Worm (Caenorhabditis elegans) whole organism, mixed stage, embryonic: Measurements from ENCODE around the gene gldi-8.

ENCODE experiments used
- M03D4.4 ChIP-seq: sonication (generic microtip); optimal IDR thresholded peaks from 2 replicates; lab custom pipeline; 2017; ENCODE audit warnings: mild to moderate bottlenecking, missing genetic modification characterization, missing compliant biosample characterization
- bed-3 ChIP-seq: fragments of 200-800 bp; sonication (Bioruptor generic); optimal IDR thresholded peaks from 3 replicates; lab custom pipeline; 2018; ENCODE audit warnings: mild to moderate bottlenecking, missing genetic modification characterization, moderate library complexity, missing compliant biosample characterization
- blmp-1 ChIP-seq: fragments of 150-350 bp; optimal IDR thresholded peaks from 2 replicates; lab custom pipeline; 2014; ENCODE audit warnings: missing biosample characterization, missing genetic modification characterization
- ceh-39 ChIP-seq: fragments of 150-350 bp; optimal IDR thresholded peaks from 2 replicates; lab custom pipeline; 2014; ENCODE audit warnings: missing biosample characterization, missing genetic modification characterization
- ceh-83 ChIP-seq: fragments of 200-800 bp; sonication (Bioruptor generic); optimal IDR thresholded peaks from 2 replicates; lab custom pipeline; 2018; ENCODE audit warnings: mild to moderate bottlenecking, missing genetic modification characterization, missing compliant biosample characterization
- ces-1 ChIP-seq: fragments of 150-350 bp; optimal IDR thresholded peaks from 2 replicates; lab custom pipeline; 2014; ENCODE audit warnings: missing biosample characterization, missing genetic modification reagents, missing genetic modification characterization
- drap-1 ChIP-seq: fragments of 200-800 bp; sonication (Bioruptor generic); optimal IDR thresholded peaks from 3 replicates; lab custom pipeline; 2018; ENCODE audit warnings: mild to moderate bottlenecking, missing genetic modification characterization, missing compliant biosample characterization
- elt-1 ChIP-seq: sonication (generic microtip); optimal IDR thresholded peaks from 2 replicates; lab custom pipeline; 2017; ENCODE audit warnings: missing genetic modification characterization, mild to moderate bottlenecking, missing compliant biosample characterization, antibody characterized with exemption, moderate library complexity, borderline replicate concordance; ENCODE audit not compliant: insufficient read depth
- elt-3 ChIP-seq: fragments of 150-350 bp; optimal IDR thresholded peaks from 2 replicates; lab custom pipeline; 2014; ENCODE audit warnings: missing biosample characterization, missing genetic modification characterization
- ham-2 ChIP-seq: fragments of 200-800 bp; sonication (Bioruptor generic); optimal IDR thresholded peaks from 2 replicates; lab custom pipeline; 2018; ENCODE audit warnings: mild to moderate bottlenecking, missing genetic modification characterization, missing compliant biosample characterization
- hlh-1 ChIP-seq: fragments of 150-350 bp; optimal IDR thresholded peaks from 2 replicates; lab custom pipeline; 2014; ENCODE audit warnings: missing biosample characterization, missing genetic modification reagents, missing genetic modification characterization
- lin-13 ChIP-seq: fragments of 150-350 bp; optimal IDR thresholded peaks from 2 replicates; lab custom pipeline; 2014; ENCODE audit warnings: missing biosample characterization, missing genetic modification characterization
- lin-32 ChIP-seq: fragments of 200-800 bp; sonication (Bioruptor generic); optimal IDR thresholded peaks from 2 replicates; lab custom pipeline; 2018; ENCODE audit warnings: mild to moderate bottlenecking, missing genetic modification characterization, missing compliant biosample characterization
- lsy-2 ChIP-seq: fragments of 150-350 bp; optimal IDR thresholded peaks from 2 replicates; lab custom pipeline; 2014; ENCODE audit warnings: missing biosample characterization, missing genetic modification characterization
- mab-5 ChIP-seq: fragments of 150-350 bp; optimal IDR thresholded peaks from 2 replicates; lab custom pipeline; 2014; ENCODE audit warnings: missing biosample characterization, missing genetic modification characterization
- mep-1 ChIP-seq: fragments of 150-350 bp; optimal IDR thresholded peaks from 2 replicates; lab custom pipeline; 2017; ENCODE audit warnings: missing biosample characterization, missing genetic modification reagents, missing genetic modification characterization, inconsistent platforms
- mls-2 ChIP-seq: sonication (generic microtip); optimal IDR thresholded peaks from 2 replicates; lab custom pipeline; 2016; ENCODE audit warnings: mild to moderate bottlenecking, missing genetic modification characterization, moderate library complexity, missing compliant biosample characterization
- nhr-12 ChIP-seq: fragments of 150-350 bp; optimal IDR thresholded peaks from 2 replicates; lab custom pipeline; 2014; ENCODE audit warnings: missing biosample characterization, missing genetic modification characterization
- nhr-2 ChIP-seq: fragments of 150-350 bp; optimal IDR thresholded peaks from 2 replicates; lab custom pipeline; 2014; ENCODE audit warnings: missing biosample characterization, missing genetic modification characterization
- nhr-237 ChIP-seq: fragments of 150-350 bp; optimal IDR thresholded peaks from 2 replicates; lab custom pipeline; 2014; ENCODE audit warnings: missing biosample characterization, missing genetic modification characterization
- nhr-28 ChIP-seq: fragments of 150-350 bp; optimal IDR thresholded peaks from 2 replicates; lab custom pipeline; 2014; ENCODE audit warnings: missing biosample characterization, missing genetic modification characterization
- nhr-76 ChIP-seq: sonication (generic microtip); optimal IDR thresholded peaks from 2 replicates; lab custom pipeline; 2017; ENCODE audit warnings: missing biosample characterization, missing genetic modification characterization
- pha-4 ChIP-seq: fragments of 150-350 bp; optimal IDR thresholded peaks from 2 replicates; lab custom pipeline; 2018; ENCODE audit warnings: missing biosample characterization, missing genetic modification reagents, missing genetic modification characterization
- sem-2 ChIP-seq: fragments of 200-800 bp; sonication (Bioruptor generic); optimal IDR thresholded peaks from 2 replicates; lab custom pipeline; 2018; ENCODE audit warnings: mild to moderate bottlenecking, missing genetic modification characterization, missing compliant biosample characterization
- snpc-4 ChIP-seq: fragments of 150-350 bp; optimal IDR thresholded peaks from 2 replicates; lab custom pipeline; 2014; ENCODE audit warnings: missing biosample characterization, missing genetic modification characterization
- sptf-1 ChIP-seq: sonication (generic microtip); optimal IDR thresholded peaks from 2 replicates; lab custom pipeline; 2017; ENCODE audit warnings: mild to moderate bottlenecking, missing genetic modification characterization, moderate library complexity, missing compliant biosample characterization
- tbx-8 ChIP-seq: fragments of 200-800 bp; sonication (Bioruptor generic); optimal IDR thresholded peaks from 2 replicates; lab custom pipeline; 2018; ENCODE audit warnings: mild to moderate bottlenecking, missing genetic modification characterization, moderate library complexity, missing compliant biosample characterization
- unc-120 ChIP-seq: sonication (generic microtip); optimal IDR thresholded peaks from 2 replicates; lab custom pipeline; 2017; ENCODE audit warnings: missing genetic modification characterization, missing compliant biosample characterization; ENCODE audit not compliant: poor library complexity, severe bottlenecking
- unc-62 ChIP-seq: fragments of 150-350 bp; optimal IDR thresholded peaks from 2 replicates; lab custom pipeline; 2014; ENCODE audit warnings: missing biosample characterization, missing genetic modification reagents, missing genetic modification characterization
- zip-8 ChIP-seq: fragments of 150-350 bp; optimal IDR thresholded peaks from 2 replicates; lab custom pipeline; 2014; ENCODE audit warnings: missing biosample characterization, missing genetic modification characterization
- ztf-11 ChIP-seq: fragments of 150-350 bp; optimal IDR thresholded peaks from 2 replicates; lab custom pipeline; 2014; ENCODE audit warnings: missing biosample characterization, missing genetic modification characterization

The gldi-8 gene

ce11 chrIII:12562769-12563168, 36.8 kb downstream of the gldi-8 start:
- TF ChIP-seq pha-4 (tag; lab: Kevin White, UChicago) (no peak), ztf-11 (tag; lab: Kevin White, UChicago) (no peak)
- TF ChIP-seq, all 35 proteins: peak for 0

DNA sequence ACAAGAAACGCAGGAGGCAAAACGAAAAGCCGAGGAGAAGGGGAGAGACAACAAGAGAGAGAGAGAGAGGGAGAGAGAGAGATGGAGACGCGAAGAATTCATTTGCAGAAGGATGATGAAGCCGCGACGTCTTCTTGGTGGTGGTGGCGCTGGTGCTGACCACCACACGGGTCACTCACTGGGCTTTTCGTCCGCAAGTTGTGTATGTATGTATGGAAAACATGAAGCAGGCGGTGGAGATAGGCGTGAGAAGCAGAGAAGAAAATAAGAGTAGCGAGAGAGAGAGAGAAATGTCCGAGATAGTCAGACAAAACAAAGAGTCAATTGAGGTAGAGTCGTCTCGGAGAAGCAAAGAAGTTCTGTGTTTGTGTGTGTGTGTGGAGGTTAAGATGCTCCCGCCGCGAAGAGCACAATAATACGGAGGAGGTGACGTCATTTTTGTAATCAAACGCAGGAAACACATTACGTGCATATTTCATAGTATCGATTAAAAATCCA, 41.4 kb downstream of the gldi-8 start:
- TF ChIP-seq mab-5 (tag; lab: Kevin White, UChicago) (no peak), nhr-76 (tag; lab: Kevin White, UChicago) (no peak), unc-120 (peak; percentile 32), M03D4.4 (tag; lab: Kevin White, UChicago) (no peak), pha-4 (tag; lab: Kevin White, UChicago) (peak; percentile 36), lsy-2 (tag; lab: Kevin White, UChicago) (no peak), snpc-4 (tag; lab: Kevin White, UChicago) (no peak), drap-1 (GFP tag; lab: Kevin White, UChicago) (peak; percentile 48), elt-1 (tag; lab: Kevin White, UChicago) (no peak), mls-2 (tag; lab: Kevin White, UChicago) (peak; percentile 15), ham-2 (GFP tag; lab: Kevin White, UChicago) (peak; percentile 2), tbx-8 (GFP tag; lab: Kevin White, UChicago) (no peak), hlh-1 (tag; lab: Kevin White, UChicago) (peak; percentile 43), nhr-12 (tag; lab: Kevin White, UChicago) (no peak), mep-1 (tag; lab: Kevin White, UChicago) (peak; percentile 16), unc-62 (GFP tag; lab: Kevin White, UChicago) (peak; percentile 70), sptf-1 (tag; lab: Kevin White, UChicago) (peak; percentile 43), nhr-28 (tag; lab: Kevin White, UChicago) (no peak), ces-1 (GFP tag; lab: Kevin White, UChicago) (peak; percentile 87), bed-3 (GFP tag; lab: Kevin White, UChicago) (no peak)

DNA sequence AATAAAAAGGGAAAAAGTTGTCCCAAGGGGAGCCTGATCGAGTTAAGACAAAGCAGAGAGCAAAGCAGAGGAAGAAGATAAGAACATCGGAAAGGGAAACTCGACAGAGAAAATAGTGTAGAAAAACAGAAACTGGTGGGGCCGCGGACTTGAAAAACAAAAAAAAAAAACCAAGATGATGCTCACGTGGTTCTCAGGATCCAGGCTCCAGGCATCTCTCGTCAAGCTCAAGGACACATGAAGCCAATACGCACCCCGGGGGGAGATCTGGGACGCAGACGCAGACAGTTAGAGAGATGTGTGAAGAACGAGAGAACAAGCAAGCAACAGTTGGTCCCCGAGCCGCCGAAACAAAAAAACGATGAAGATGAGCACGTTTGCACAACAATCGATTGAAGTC, 43.4 kb downstream of the gldi-8 start:
- TF ChIP-seq snpc-4 (tag; lab: Kevin White, UChicago) (no peak), hlh-1 (tag; lab: Kevin White, UChicago) (peak; percentile 87), pha-4 (tag; lab: Kevin White, UChicago) (peak; percentile 18), mab-5 (tag; lab: Kevin White, UChicago) (no peak), elt-1 (tag; lab: Kevin White, UChicago) (no peak), ces-1 (GFP tag; lab: Kevin White, UChicago) (peak; percentile 51), lin-32 (GFP tag; lab: Kevin White, UChicago) (no peak), elt-3 (no peak), lin-13 (tag; lab: Kevin White, UChicago) (no peak), ceh-39 (tag; lab: Kevin White, UChicago) (no peak), zip-8 (no peak)
- TF ChIP-seq, all 35 proteins: peak for 3

DNA sequence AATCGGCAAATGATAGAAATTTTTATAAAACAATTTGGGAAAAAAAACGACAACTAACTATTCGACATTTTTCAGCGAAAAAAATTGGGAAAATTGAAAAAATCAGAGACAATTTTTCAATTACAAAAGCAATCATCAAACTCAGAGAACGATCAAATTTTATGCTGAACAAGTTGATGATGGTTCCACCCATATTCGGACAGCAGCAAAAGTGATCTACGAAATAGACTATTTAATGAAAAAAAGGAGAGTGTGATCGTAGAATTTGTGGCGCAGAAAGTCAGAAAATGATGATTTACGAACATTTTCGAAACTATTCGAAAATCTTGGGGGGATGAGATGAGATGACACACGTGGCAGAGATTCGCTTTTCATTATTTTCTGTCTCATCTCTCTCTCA, 48.3 kb downstream of the gldi-8 start:
- no peak for TF ChIP-seq pha-4 (tag; lab: Kevin White, UChicago)
- TF ChIP-seq nhr-2: no peak
- no peak for TF ChIP-seq ceh-83 (GFP tag; lab: Kevin White, UChicago)
- TF ChIP-seq mab-5 (tag; lab: Kevin White, UChicago): no peak

ce11 chrIII:12549657-12550056, 49.9 kb downstream of the gldi-8 start:
- TF ChIP-seq nhr-12 (tag; lab: Kevin White, UChicago): no peak
- TF ChIP-seq lin-32 (GFP tag; lab: Kevin White, UChicago): no peak
- no peak for TF ChIP-seq mep-1 (tag; lab: Kevin White, UChicago)
- no peak for TF ChIP-seq nhr-28 (tag; lab: Kevin White, UChicago)
- no peak for TF ChIP-seq hlh-1 (tag; lab: Kevin White, UChicago)
- no peak for TF ChIP-seq unc-62 (GFP tag; lab: Kevin White, UChicago)
- TF ChIP-seq nhr-2: no peak
- no peak for TF ChIP-seq M03D4.4 (tag; lab: Kevin White, UChicago)
- no peak for TF ChIP-seq unc-120
- no peak for TF ChIP-seq nhr-237
- TF ChIP-seq ces-1 (GFP tag; lab: Kevin White, UChicago): no peak
- no peak for TF ChIP-seq blmp-1 (tag; lab: Kevin White, UChicago)
- TF ChIP-seq sem-2 (GFP tag; lab: Kevin White, UChicago): no peak
- TF ChIP-seq mls-2 (tag; lab: Kevin White, UChicago): no peak
- TF ChIP-seq lsy-2 (tag; lab: Kevin White, UChicago): no peak
- peak; percentile 23 for TF ChIP-seq ham-2 (GFP tag; lab: Kevin White, UChicago)
- peak; percentile 40 for TF ChIP-seq sptf-1 (tag; lab: Kevin White, UChicago)
- TF ChIP-seq tbx-8 (GFP tag; lab: Kevin White, UChicago): no peak
- peak; percentile 72 for TF ChIP-seq elt-3
- TF ChIP-seq elt-1 (tag; lab: Kevin White, UChicago): peak; percentile 42
- no peak for TF ChIP-seq ceh-83 (GFP tag; lab: Kevin White, UChicago)
- no peak for TF ChIP-seq drap-1 (GFP tag; lab: Kevin White, UChicago)
- TF ChIP-seq, all 35 proteins: peak for 4
